Worm (Caenorhabditis elegans): ENCODE measurements around the gene ZK792.4.

ZK792.4 gene

ce11 chrIV:11681905-11682304 lies at the start of gene ZK792.4:
TSS of gene ZK792.4 (minus strand) at chrIV:11682005.
- no peak for TF ChIP-seq flt-1 (GFP tag; IDR thresholded peaks at IDR 0.05)
- no peak for TF ChIP-seq ztf-29 (GFP tag; IDR thresholded peaks at IDR 0.05)
- no peak for TF ChIP-seq tab-1 (GFP tag; IDR thresholded peaks at IDR 0.05)

- TF ChIP-seq med-1 (GFP tag; optimal IDR thresholded peaks at IDR 0.05; ENCODE audit: insufficient read depth) (no peak), klf-2 (GFP tag; conservative IDR thresholded peaks at IDR 0.05) (no peak), tab-1 (GFP tag; IDR thresholded peaks at IDR 0.05) (no peak), T22C8.4 (GFP tag; IDR thresholded peaks at IDR 0.05) (no peak), flt-1 (GFP tag; IDR thresholded peaks at IDR 0.05) (no peak), ref-1 (GFP tag; conservative IDR thresholded peaks at IDR 0.05) (no peak), ztf-23 (GFP tag; IDR thresholded peaks at IDR 0.05) (no peak), cog-1 (tag; optimal IDR thresholded peaks at IDR 0.05) (no peak), ztf-29 (GFP tag; IDR thresholded peaks at IDR 0.05) (no peak)
These were observed 41.5 kb upstream of the ZK792.4 start for ce11 chrIV:11723255-11723654.

ce11 chrIV:11721878-11722277 lies 40.1 kb upstream of the ZK792.4 start:
- TF ChIP-seq tab-1 (GFP tag; IDR thresholded peaks at IDR 0.05) (no peak), cog-1 (tag; optimal IDR thresholded peaks at IDR 0.05) (no peak), klf-2 (GFP tag; conservative IDR thresholded peaks at IDR 0.05) (no peak), ref-1 (GFP tag; conservative IDR thresholded peaks at IDR 0.05) (no peak), ztf-29 (GFP tag; IDR thresholded peaks at IDR 0.05) (no peak)

ce11 chrIV:11718653-11719052 lies 36.8 kb upstream of the ZK792.4 start:
- TF ChIP-seq med-1 (GFP tag; optimal IDR thresholded peaks at IDR 0.05; ENCODE audit: insufficient read depth) (no peak), T22C8.4 (GFP tag; IDR thresholded peaks at IDR 0.05) (no peak), ref-1 (GFP tag; conservative IDR thresholded peaks at IDR 0.05) (no peak), ztf-23 (GFP tag; IDR thresholded peaks at IDR 0.05) (no peak), ztf-29 (GFP tag; IDR thresholded peaks at IDR 0.05) (no peak), klf-2 (GFP tag; conservative IDR thresholded peaks at IDR 0.05) (no peak), cog-1 (tag; optimal IDR thresholded peaks at IDR 0.05) (no peak), tab-1 (GFP tag; IDR thresholded peaks at IDR 0.05) (no peak), flt-1 (GFP tag; IDR thresholded peaks at IDR 0.05) (no peak)

ce11 chrIV:11717094-11717876 lies 35.5 kb upstream of the ZK792.4 start:
- no peak for TF ChIP-seq ztf-29 (GFP tag; IDR thresholded peaks at IDR 0.05)
- no peak for TF ChIP-seq med-1 (GFP tag; optimal IDR thresholded peaks at IDR 0.05; ENCODE audit: insufficient read depth)
- no peak for TF ChIP-seq flt-1 (GFP tag; IDR thresholded peaks at IDR 0.05)
- no peak for TF ChIP-seq T22C8.4 (GFP tag; IDR thresholded peaks at IDR 0.05)
- no peak for TF ChIP-seq cog-1 (tag; optimal IDR thresholded peaks at IDR 0.05)
- TF ChIP-seq ztf-23 (GFP tag; IDR thresholded peaks at IDR 0.05): no peak
- TF ChIP-seq klf-2 (GFP tag; conservative IDR thresholded peaks at IDR 0.05): no peak
- TF ChIP-seq tab-1 (GFP tag; IDR thresholded peaks at IDR 0.05): no peak
- TF ChIP-seq ref-1 (GFP tag; conservative IDR thresholded peaks at IDR 0.05): no peak

- TF ChIP-seq cog-1 (tag; optimal IDR thresholded peaks at IDR 0.05) (no peak), ztf-23 (GFP tag; IDR thresholded peaks at IDR 0.05) (no peak), T22C8.4 (GFP tag; IDR thresholded peaks at IDR 0.05) (no peak), tab-1 (GFP tag; IDR thresholded peaks at IDR 0.05) (no peak), med-1 (GFP tag; optimal IDR thresholded peaks at IDR 0.05; ENCODE audit: insufficient read depth) (no peak), ztf-29 (GFP tag; IDR thresholded peaks at IDR 0.05) (no peak), flt-1 (GFP tag; IDR thresholded peaks at IDR 0.05) (no peak), klf-2 (GFP tag; conservative IDR thresholded peaks at IDR 0.05) (no peak), ref-1 (GFP tag; conservative IDR thresholded peaks at IDR 0.05) (no peak)
These were observed 34.6 kb upstream of the ZK792.4 start for ce11 chrIV:11716414-11716813.

ce11 chrIV:11714739-11715138 lies 32.9 kb upstream of the ZK792.4 start, which contains the start of gene magi-1:
TSS of gene magi-1 (plus strand) at chrIV:11715039.
- no peak for TF ChIP-seq klf-2 (GFP tag; conservative IDR thresholded peaks at IDR 0.05)
- TF ChIP-seq T22C8.4 (GFP tag; IDR thresholded peaks at IDR 0.05): no peak
- no peak for TF ChIP-seq med-1 (GFP tag; optimal IDR thresholded peaks at IDR 0.05; ENCODE audit: insufficient read depth)
- no peak for TF ChIP-seq ztf-29 (GFP tag; IDR thresholded peaks at IDR 0.05)
- no peak for TF ChIP-seq ztf-23 (GFP tag; IDR thresholded peaks at IDR 0.05)
- no peak for TF ChIP-seq flt-1 (GFP tag; IDR thresholded peaks at IDR 0.05)
- TF ChIP-seq tab-1 (GFP tag; IDR thresholded peaks at IDR 0.05): no peak

ce11 chrIV:11713289-11713688 lies 31.5 kb upstream of the ZK792.4 start:
- TF ChIP-seq ztf-23 (GFP tag; IDR thresholded peaks at IDR 0.05): no peak
- no peak for TF ChIP-seq tab-1 (GFP tag; IDR thresholded peaks at IDR 0.05)
- no peak for TF ChIP-seq ref-1 (GFP tag; conservative IDR thresholded peaks at IDR 0.05)
- no peak for TF ChIP-seq med-1 (GFP tag; optimal IDR thresholded peaks at IDR 0.05; ENCODE audit: insufficient read depth)
- no peak for TF ChIP-seq ztf-29 (GFP tag; IDR thresholded peaks at IDR 0.05)
- no peak for TF ChIP-seq klf-2 (GFP tag; conservative IDR thresholded peaks at IDR 0.05)
- TF ChIP-seq cog-1 (tag; optimal IDR thresholded peaks at IDR 0.05): no peak
- TF ChIP-seq T22C8.4 (GFP tag; IDR thresholded peaks at IDR 0.05): no peak
- no peak for TF ChIP-seq flt-1 (GFP tag; IDR thresholded peaks at IDR 0.05)

- no peak for TF ChIP-seq tab-1 (GFP tag; IDR thresholded peaks at IDR 0.05)
- TF ChIP-seq cog-1 (tag; optimal IDR thresholded peaks at IDR 0.05): no peak
- no peak for TF ChIP-seq ref-1 (GFP tag; conservative IDR thresholded peaks at IDR 0.05)
- TF ChIP-seq med-1 (GFP tag; optimal IDR thresholded peaks at IDR 0.05; ENCODE audit: insufficient read depth): no peak
- TF ChIP-seq T22C8.4 (GFP tag; IDR thresholded peaks at IDR 0.05): no peak
- no peak for TF ChIP-seq ztf-29 (GFP tag; IDR thresholded peaks at IDR 0.05)
- TF ChIP-seq ztf-23 (GFP tag; IDR thresholded peaks at IDR 0.05): no peak
- TF ChIP-seq flt-1 (GFP tag; IDR thresholded peaks at IDR 0.05): no peak
- no peak for TF ChIP-seq klf-2 (GFP tag; conservative IDR thresholded peaks at IDR 0.05)
These were observed 28.5 kb upstream of the ZK792.4 start for ce11 chrIV:11710331-11710730.
